Worm (Caenorhabditis elegans) whole organism, late embryonic: ENCODE measurements around the gene pas-7.

Experiments used
- ceh-22 ChIP-seq: sonication (generic microtip); optimal IDR thresholded peaks from 2 replicates; lab custom pipeline; 2017; ENCODE audit warnings: missing biosample characterization, missing genetic modification characterization
- ceh-31 ChIP-seq: sonication (generic microtip); optimal IDR thresholded peaks from 2 replicates; lab custom pipeline; 2016; ENCODE audit warnings: missing genetic modification characterization, missing compliant biosample characterization
- ceh-9 ChIP-seq: sonication (generic microtip); optimal IDR thresholded peaks from 2 replicates; lab custom pipeline; 2016; ENCODE audit warnings: mild to moderate bottlenecking, missing genetic modification characterization, inconsistent platforms, missing compliant biosample characterization
- dve-1 ChIP-seq: sonication (generic microtip); optimal IDR thresholded peaks from 2 replicates; lab custom pipeline; 2017; ENCODE audit warnings: antibody characterized with exemption, mild to moderate bottlenecking, missing genetic modification characterization, missing compliant biosample characterization
- elt-2 ChIP-seq: sonication (generic microtip); optimal IDR thresholded peaks from 2 replicates; lab custom pipeline; 2016; ENCODE audit warnings: missing genetic modification reagents, missing genetic modification characterization, missing compliant biosample characterization
- hlh-30 ChIP-seq: sonication (generic microtip); optimal IDR thresholded peaks from 2 replicates; lab custom pipeline; 2017; ENCODE audit warnings: antibody characterized with exemption, missing genetic modification characterization, missing compliant biosample characterization; ENCODE audit not compliant: insufficient read depth
- madf-2 ChIP-seq: sonication (generic microtip); optimal IDR thresholded peaks from 2 replicates; lab custom pipeline; 2017; ENCODE audit warnings: missing genetic modification characterization, missing compliant biosample characterization
- pag-3 ChIP-seq: sonication (generic microtip); optimal IDR thresholded peaks from 2 replicates; lab custom pipeline; 2016; ENCODE audit warnings: missing compliant biosample characterization, missing genetic modification characterization, borderline replicate concordance
- pha-4 ChIP-seq: fragments of 150-350 bp; optimal IDR thresholded peaks from 2 replicates; lab custom pipeline; 2018; ENCODE audit warnings: missing biosample characterization, missing genetic modification reagents, missing genetic modification characterization
- pros-1 ChIP-seq: fragments of 150-350 bp; optimal IDR thresholded peaks from 2 replicates; lab custom pipeline; 2014; ENCODE audit warnings: missing biosample characterization, missing genetic modification reagents, missing genetic modification characterization
- sox-2 ChIP-seq: fragments of 200-800 bp; sonication (Bioruptor generic); IDR thresholded peaks from 2 replicates; pipeline ENCODE4 v1.3.6; 2022; ENCODE audit warnings: missing genetic modification reagents, missing genetic modification characterization, missing compliant biosample characterization
- unc-86 ChIP-seq: sonication (generic microtip); optimal IDR thresholded peaks from 2 replicates; lab custom pipeline; 2016; ENCODE audit warnings: missing genetic modification characterization, missing compliant biosample characterization

- no peak for TF ChIP-seq madf-2
- TF ChIP-seq sox-2 (GFP tag; lab: Robert Waterston, UW) = no peak
- TF ChIP-seq ceh-31 (tag; lab: Kevin White, UChicago) = no peak
- no peak for TF ChIP-seq pros-1 (tag; lab: Kevin White, UChicago)
- no peak for TF ChIP-seq pha-4
- TF ChIP-seq hlh-30 (tag; lab: Kevin White, UChicago) = no peak
- TF ChIP-seq ceh-9 = no peak
- TF ChIP-seq dve-1 (tag; lab: Kevin White, UChicago) = no peak
- no peak for TF ChIP-seq elt-2 (tag; lab: Kevin White, UChicago)
- no peak for TF ChIP-seq pag-3
- no peak for TF ChIP-seq ceh-22 (tag; lab: Kevin White, UChicago)
- no peak for TF ChIP-seq unc-86 (tag; lab: Kevin White, UChicago)
These were observed 8.7 kb upstream of the pas-7 start, which contains the start of the genes ZK945.7 and ZK945.8 for ce11 chrII:10108377-10108776.
